Worm (Caenorhabditis elegans) whole organism, early embryonic: ENCODE measurements around the gene atg-10.
A peak's percentile ranks its signal among the peaks of the same experiment; 100 is the strongest.

Experiments used
- B0310.2 ChIP-seq: sonication (generic microtip); optimal IDR thresholded peaks from 2 replicates; lab custom pipeline; 2016; ENCODE audit warnings: mild to moderate bottlenecking, missing genetic modification characterization, missing compliant biosample characterization
- F13C5.2 ChIP-seq: sonication (generic microtip); optimal IDR thresholded peaks from 2 replicates; lab custom pipeline; 2017; ENCODE audit warnings: mild to moderate bottlenecking, missing genetic modification characterization, inconsistent platforms, missing compliant biosample characterization
- aly-1 ChIP-seq: sonication (generic microtip); optimal IDR thresholded peaks from 2 replicates; lab custom pipeline; 2016; ENCODE audit warnings: missing genetic modification characterization, missing compliant biosample characterization
- ama-1 ChIP-seq: fragments of 150-350 bp; optimal IDR thresholded peaks from 2 replicates; lab custom pipeline; 2014
- ceh-13 ChIP-seq: fragments of 200-800 bp; sonication (Bioruptor generic); optimal IDR thresholded peaks from 2 replicates; lab custom pipeline; 2018; ENCODE audit warnings: mild to moderate bottlenecking, missing genetic modification characterization, missing compliant biosample characterization
- ceh-36 ChIP-seq: sonication (generic microtip); optimal IDR thresholded peaks from 2 replicates; lab custom pipeline; 2016; ENCODE audit warnings: missing genetic modification characterization, inconsistent platforms, missing compliant biosample characterization
- ets-7 ChIP-seq: sonication (generic microtip); optimal IDR thresholded peaks from 2 replicates; lab custom pipeline; 2016; ENCODE audit warnings: missing genotype, missing genetic modification characterization, missing compliant biosample characterization
- flt-1 ChIP-seq: fragments of 200-800 bp; sonication (Bioruptor generic); IDR thresholded peaks from 2 replicates; pipeline ENCODE4 v1.3.6; 2022; ENCODE audit warnings: missing genetic modification characterization, missing compliant biosample characterization
- hmbx-1 ChIP-seq: sonication (generic microtip); optimal IDR thresholded peaks from 2 replicates; lab custom pipeline; 2016; ENCODE audit warnings: mild to moderate bottlenecking, missing genetic modification characterization, missing compliant biosample characterization
- hmg-4 ChIP-seq: fragments of 200-800 bp; sonication (Bioruptor generic); optimal IDR thresholded peaks from 2 replicates; lab custom pipeline; 2018; ENCODE audit warnings: mild to moderate bottlenecking, missing genetic modification characterization, missing compliant biosample characterization
- hnd-1 ChIP-seq: sonication (generic microtip); optimal IDR thresholded peaks from 2 replicates; lab custom pipeline; 2016; ENCODE audit warnings: missing genetic modification characterization, missing compliant biosample characterization
- pes-1 ChIP-seq: fragments of 200-800 bp; sonication (Bioruptor generic); IDR thresholded peaks from 2 replicates; pipeline ENCODE4 v1.3.6; 2022; ENCODE audit warnings: missing genetic modification reagents, missing genetic modification characterization, missing compliant biosample characterization
- scrt-1 ChIP-seq: fragments of 200-800 bp; sonication (Bioruptor generic); IDR thresholded peaks from 2 replicates; pipeline ENCODE4 v1.3.6; 2022; ENCODE audit warnings: missing genetic modification characterization, missing compliant biosample characterization
- sea-1 ChIP-seq: fragments of 200-800 bp; sonication (Bioruptor generic); conservative IDR thresholded peaks from 2 replicates; pipeline ENCODE4 v1.3.6; 2022; ENCODE audit warnings: missing genetic modification characterization, missing compliant biosample characterization
- tbx-11 ChIP-seq: fragments of 200-800 bp; sonication (Bioruptor generic); IDR thresholded peaks from 2 replicates; pipeline ENCODE4 v1.3.6; 2022; ENCODE audit warnings: missing genetic modification characterization, missing compliant biosample characterization
- tbx-37 ChIP-seq: fragments of 200-800 bp; sonication (Bioruptor generic); conservative IDR thresholded peaks from 2 replicates; pipeline ENCODE4 v1.3.6; 2022; ENCODE audit warnings: missing genetic modification reagents, missing genetic modification characterization, missing compliant biosample characterization
- tra-4 ChIP-seq: sonication (generic microtip); optimal IDR thresholded peaks from 2 replicates; lab custom pipeline; 2017; ENCODE audit warnings: missing genetic modification characterization, missing compliant biosample characterization

atg-10 gene

ce11 chrII:8661539-8661938 lies 2.6 kb downstream of the atg-10 start, which contains the start of the genes piga-1 and eif-2Bepsilon:
piga-1 (minus strand) TSS chrII:8661712.
eif-2Bepsilon (plus strand) TSS chrII:8661869.
- TF ChIP-seq tra-4 (tag; lab: Kevin White, UChicago), result no peak
- TF ChIP-seq scrt-1 (GFP tag; lab: Robert Waterston, UW), result no peak

ce11 chrII:8664533-8664932 lies 5.6 kb downstream of the atg-10 start, which contains the start of gene etc-1:
etc-1 (plus strand) TSS chrII:8664833.
- TF ChIP-seq hmbx-1 (no peak), tra-4 (tag; lab: Kevin White, UChicago) (no peak), hmg-4 (GFP tag; lab: Kevin White, UChicago) (no peak), ceh-36 (tag; lab: Kevin White, UChicago) (no peak)

ce11 chrII:8668871-8669270 lies 9.9 kb downstream of the atg-10 start:
- TF ChIP-seq hnd-1 (tag; lab: Kevin White, UChicago), result no peak
- TF ChIP-seq ceh-36 (tag; lab: Kevin White, UChicago), result no peak

- TF ChIP-seq ceh-13 (GFP tag; lab: Kevin White, UChicago), result no peak
- TF ChIP-seq hmbx-1, result no peak
- TF ChIP-seq ama-1, result no peak
- TF ChIP-seq ceh-36 (tag; lab: Kevin White, UChicago), result no peak
- no peak for TF ChIP-seq flt-1 (GFP tag; lab: Robert Waterston, UW)
Observed at ce11 chrII:8670835-8671234, 11.9 kb downstream of the atg-10 start.

ce11 chrII:8675369-8675768 lies 16.4 kb downstream of the atg-10 start:
- TF ChIP-seq ets-7 (tag; lab: Kevin White, UChicago) (no peak), ama-1 (no peak), tbx-37 (GFP tag; lab: Robert Waterston, UW) (no peak), flt-1 (GFP tag; lab: Robert Waterston, UW) (no peak), ceh-13 (GFP tag; lab: Kevin White, UChicago) (no peak), aly-1 (tag; lab: Kevin White, UChicago) (no peak), F13C5.2 (no peak), hmg-4 (GFP tag; lab: Kevin White, UChicago) (no peak), ceh-36 (tag; lab: Kevin White, UChicago) (no peak), scrt-1 (GFP tag; lab: Robert Waterston, UW) (no peak), B0310.2 (no peak), hmbx-1 (no peak), sea-1 (GFP tag; lab: Robert Waterston, UW) (no peak), tra-4 (tag; lab: Kevin White, UChicago) (no peak)

- TF ChIP-seq ets-7 (tag; lab: Kevin White, UChicago) (no peak), tra-4 (tag; lab: Kevin White, UChicago) (no peak), hmg-4 (GFP tag; lab: Kevin White, UChicago) (no peak), sea-1 (GFP tag; lab: Robert Waterston, UW) (no peak), pes-1 (GFP tag; lab: Robert Waterston, UW) (no peak), F13C5.2 (no peak), tbx-37 (GFP tag; lab: Robert Waterston, UW) (no peak), tbx-11 (GFP tag; lab: Robert Waterston, UW) (no peak), ama-1 (no peak)
Observed at ce11 chrII:8679799-8680198, 20.9 kb downstream of the atg-10 start.

ce11 chrII:8683933-8684332 lies 25.0 kb downstream of the atg-10 start:
- TF ChIP-seq flt-1 (GFP tag; lab: Robert Waterston, UW), result 0 out of 2 replicates have a peak, but pooled peaks have one; percentile 22
- no peak for TF ChIP-seq sea-1 (GFP tag; lab: Robert Waterston, UW)

ce11 chrII:8684824-8685223 lies 25.9 kb downstream of the atg-10 start, which contains the start of gene hgap-2:
hgap-2 (minus strand) TSS chrII:8684924.
- TF ChIP-seq hnd-1 (tag; lab: Kevin White, UChicago) (no peak), flt-1 (GFP tag; lab: Robert Waterston, UW) (no peak), tbx-11 (GFP tag; lab: Robert Waterston, UW) (no peak), ceh-36 (tag; lab: Kevin White, UChicago) (no peak), hmbx-1 (no peak), tra-4 (tag; lab: Kevin White, UChicago) (no peak), pes-1 (GFP tag; lab: Robert Waterston, UW) (no peak), tbx-37 (GFP tag; lab: Robert Waterston, UW) (no peak), scrt-1 (GFP tag; lab: Robert Waterston, UW) (no peak), sea-1 (GFP tag; lab: Robert Waterston, UW) (no peak), B0310.2 (no peak), ceh-13 (GFP tag; lab: Kevin White, UChicago) (no peak), F13C5.2 (no peak), hmg-4 (GFP tag; lab: Kevin White, UChicago) (no peak), ama-1 (no peak), ets-7 (tag; lab: Kevin White, UChicago) (no peak), aly-1 (tag; lab: Kevin White, UChicago) (no peak)

- TF ChIP-seq ama-1, result no peak
- TF ChIP-seq flt-1 (GFP tag; lab: Robert Waterston, UW), result no peak
- TF ChIP-seq hnd-1 (tag; lab: Kevin White, UChicago), result no peak
- TF ChIP-seq F13C5.2, result no peak
- TF ChIP-seq tra-4 (tag; lab: Kevin White, UChicago), result no peak
Observed at ce11 chrII:8685623-8686022, 26.7 kb downstream of the atg-10 start, which contains the start of gene C34C6.9. C34C6.9 (plus strand) TSS chrII:8685923.
